Worm (Caenorhabditis elegans): ENCODE data around the gene dig-1.

ce11 chrIII:6752612-6753011 lies 6.5 kb downstream of the dig-1 start:
- TF ChIP-seq ama-1 (optimal IDR thresholded peaks at IDR 0.05) = no peak
- no peak for TF ChIP-seq F13C5.2 (tag; optimal IDR thresholded peaks at IDR 0.05)
- TF ChIP-seq pes-1 (GFP tag; IDR thresholded peaks at IDR 0.05) = no peak
- no peak for TF ChIP-seq ceh-36 (tag; optimal IDR thresholded peaks at IDR 0.05)
- no peak for TF ChIP-seq tbx-37 (GFP tag; conservative IDR thresholded peaks at IDR 0.05)
- TF ChIP-seq ets-7 (tag; optimal IDR thresholded peaks at IDR 0.05) = no peak
- TF ChIP-seq aly-1 (tag; optimal IDR thresholded peaks at IDR 0.05) = no peak
- TF ChIP-seq scrt-1 (GFP tag; IDR thresholded peaks at IDR 0.05) = no peak
- TF ChIP-seq hmg-4 (GFP tag; optimal IDR thresholded peaks at IDR 0.05) = no peak
- no peak for TF ChIP-seq flt-1 (GFP tag; IDR thresholded peaks at IDR 0.05)
